Worm (Caenorhabditis elegans) whole organism, L3 larva: ENCODE data around the gene gnrr-3.

Experiments
- R02D3.7 ChIP-seq: fragments of 150-350 bp; optimal IDR thresholded peaks from 2 replicates; lab custom pipeline; 2014; ENCODE audit warnings: missing biosample characterization, missing genetic modification characterization
- ZK546.5 ChIP-seq: sonication (generic microtip); optimal IDR thresholded peaks from 2 replicates; lab custom pipeline; 2017; ENCODE audit warnings: missing biosample characterization, missing genetic modification characterization
- aly-2 ChIP-seq: fragments of 150-350 bp; optimal IDR thresholded peaks from 2 replicates; lab custom pipeline; 2014; ENCODE audit warnings: missing biosample characterization, missing genetic modification characterization
- ama-1 ChIP-seq: fragments of 150-350 bp; optimal IDR thresholded peaks from 2 replicates; lab custom pipeline; 2018
- ceh-16 ChIP-seq: sonication (generic microtip); optimal IDR thresholded peaks from 2 replicates; lab custom pipeline; 2017; ENCODE audit warnings: missing biosample characterization, missing genetic modification characterization
- ceh-28 ChIP-seq: fragments of 150-350 bp; optimal IDR thresholded peaks from 2 replicates; lab custom pipeline; 2014; ENCODE audit warnings: missing biosample characterization, missing genetic modification reagents, missing genetic modification characterization
- ceh-9 ChIP-seq: sonication (generic microtip); optimal IDR thresholded peaks from 2 replicates; lab custom pipeline; 2018; ENCODE audit warnings: missing biosample characterization, missing genetic modification characterization
- daf-12 ChIP-seq: fragments of 150-350 bp; optimal IDR thresholded peaks from 2 replicates; lab custom pipeline; 2014; ENCODE audit warnings: missing biosample characterization, missing genetic modification reagents, missing genetic modification characterization
- egl-27 ChIP-seq: sonication (generic microtip); optimal IDR thresholded peaks from 4 replicates; lab custom pipeline; 2017; ENCODE audit warnings: missing biosample characterization, missing genetic modification reagents, missing genetic modification characterization
- egl-5 ChIP-seq: fragments of 150-350 bp; optimal IDR thresholded peaks from 2 replicates; lab custom pipeline; 2017; ENCODE audit warnings: missing biosample characterization, missing genetic modification reagents, missing genetic modification characterization, inconsistent platforms
- elt-1 ChIP-seq: fragments of 150-350 bp; optimal IDR thresholded peaks from 2 replicates; lab custom pipeline; 2014; ENCODE audit warnings: missing biosample characterization, missing genetic modification characterization
- elt-2 ChIP-seq: sonication (generic microtip); optimal IDR thresholded peaks from 2 replicates; lab custom pipeline; 2016; ENCODE audit warnings: missing genetic modification reagents, mild to moderate bottlenecking, missing genetic modification characterization, missing compliant biosample characterization
- elt-3 ChIP-seq, 3 experiments: fragments of 150-350 bp in 1 of 3; sonication (generic microtip) in 2 of 3; optimal IDR thresholded peaks; 2 replicates in 2 of 3; 4 replicates in 1 of 3; lab custom pipeline; 2014 to 2017; ENCODE audit warnings: missing biosample characterization in 3 of 3, missing genetic modification characterization in 3 of 3
- eor-1 ChIP-seq, 2 experiments: fragments of 150-350 bp; optimal IDR thresholded peaks; 2 replicates each; lab custom pipeline; 2014 to 2018; ENCODE audit warnings: missing biosample characterization in 2 of 2, missing genetic modification characterization in 2 of 2
- fkh-10 ChIP-seq: sonication (generic microtip); optimal IDR thresholded peaks from 2 replicates; lab custom pipeline; 2017; ENCODE audit warnings: missing biosample characterization, missing genetic modification reagents, missing genetic modification characterization
- fkh-2 ChIP-seq: fragments of 150-350 bp; optimal IDR thresholded peaks from 2 replicates; lab custom pipeline; 2014; ENCODE audit warnings: missing biosample characterization, missing genetic modification reagents, missing genetic modification characterization
- fos-1 ChIP-seq: fragments of 150-350 bp; optimal IDR thresholded peaks from 2 replicates; lab custom pipeline; 2014; ENCODE audit warnings: missing biosample characterization, missing genetic modification characterization
- hmg-11 ChIP-seq: sonication (generic microtip); optimal IDR thresholded peaks from 2 replicates; lab custom pipeline; 2016; ENCODE audit warnings: missing genetic modification characterization, missing compliant biosample characterization
- jun-1 ChIP-seq: fragments of 150-350 bp; optimal IDR thresholded peaks from 2 replicates; lab custom pipeline; 2014; ENCODE audit warnings: missing biosample characterization, missing genetic modification reagents, missing genetic modification characterization
- lin-15B ChIP-seq: fragments of 150-350 bp; optimal IDR thresholded peaks from 2 replicates; lab custom pipeline; 2014; ENCODE audit warnings: missing biosample characterization, missing genetic modification characterization
- lin-39 ChIP-seq: fragments of 150-350 bp; optimal IDR thresholded peaks from 2 replicates; lab custom pipeline; 2018; ENCODE audit warnings: missing biosample characterization, missing genetic modification reagents, missing genetic modification characterization
- lsy-12 ChIP-seq: sonication (generic microtip); optimal IDR thresholded peaks from 2 replicates; lab custom pipeline; 2016; ENCODE audit warnings: mild to moderate bottlenecking, missing genetic modification characterization, missing compliant biosample characterization
- mdl-1 ChIP-seq: fragments of 150-350 bp; optimal IDR thresholded peaks from 2 replicates; lab custom pipeline; 2014; ENCODE audit warnings: missing biosample characterization, missing genetic modification characterization
- mml-1 ChIP-seq: fragments of 150-350 bp; sonication (generic microtip); optimal IDR thresholded peaks from 3 replicates; lab custom pipeline; 2014; ENCODE audit warnings: missing biosample characterization, missing genetic modification characterization
- nfya-1 ChIP-seq: sonication (generic microtip); optimal IDR thresholded peaks from 2 replicates; lab custom pipeline; 2017; ENCODE audit warnings: missing genetic modification characterization, mild to moderate bottlenecking, missing compliant biosample characterization, antibody characterized with exemption, moderate library complexity; ENCODE audit not compliant: insufficient read depth
- nhr-11 ChIP-seq: fragments of 150-350 bp; optimal IDR thresholded peaks from 2 replicates; lab custom pipeline; 2014; ENCODE audit warnings: missing biosample characterization, missing genetic modification characterization
- nhr-12 ChIP-seq: fragments of 150-350 bp; optimal IDR thresholded peaks from 2 replicates; lab custom pipeline; 2014; ENCODE audit warnings: missing biosample characterization, missing genetic modification characterization
- nhr-23 ChIP-seq: fragments of 150-350 bp; optimal IDR thresholded peaks from 2 replicates; lab custom pipeline; 2014; ENCODE audit warnings: missing biosample characterization, missing genetic modification reagents, missing genetic modification characterization
- nhr-25 ChIP-seq: sonication (generic microtip); optimal IDR thresholded peaks from 2 replicates; lab custom pipeline; 2017; ENCODE audit warnings: missing biosample characterization, missing genetic modification characterization
- nhr-43 ChIP-seq: sonication (generic microtip); optimal IDR thresholded peaks from 2 replicates; lab custom pipeline; 2016; ENCODE audit warnings: mild to moderate bottlenecking, missing genetic modification characterization, missing compliant biosample characterization; ENCODE audit not compliant: poor library complexity, severe bottlenecking
- nhr-67 ChIP-seq: fragments of 150-350 bp; optimal IDR thresholded peaks from 2 replicates; lab custom pipeline; 2014; ENCODE audit warnings: missing biosample characterization, missing genetic modification characterization
- nhr-76 ChIP-seq: fragments of 150-350 bp; sonication (generic microtip); optimal IDR thresholded peaks from 5 replicates; lab custom pipeline; 2014; ENCODE audit warnings: missing biosample characterization, missing genetic modification characterization
- nhr-77 ChIP-seq: fragments of 150-350 bp; optimal IDR thresholded peaks from 2 replicates; lab custom pipeline; 2014; ENCODE audit warnings: missing biosample characterization, missing genetic modification characterization
- pha-4 ChIP-seq: fragments of 150-350 bp; optimal IDR thresholded peaks from 2 replicates; lab custom pipeline; 2014; ENCODE audit warnings: missing biosample characterization, missing genetic modification reagents, missing genetic modification characterization
- pqm-1 ChIP-seq: fragments of 150-350 bp; optimal IDR thresholded peaks from 2 replicates; lab custom pipeline; 2017; ENCODE audit warnings: missing biosample characterization, missing genetic modification characterization, inconsistent platforms
- sea-2 ChIP-seq: fragments of 150-350 bp; sonication (generic microtip); optimal IDR thresholded peaks from 4 replicates; lab custom pipeline; 2014; ENCODE audit warnings: missing biosample characterization, missing genetic modification reagents, missing genetic modification characterization
- skn-1 ChIP-seq: fragments of 150-350 bp; optimal IDR thresholded peaks from 2 replicates; lab custom pipeline; 2014; ENCODE audit warnings: missing biosample characterization, missing genetic modification characterization
- snpc-4 ChIP-seq: fragments of 150-350 bp; optimal IDR thresholded peaks from 2 replicates; lab custom pipeline; 2014; ENCODE audit warnings: missing biosample characterization, missing genetic modification characterization
- tbx-2 ChIP-seq: sonication (generic microtip); optimal IDR thresholded peaks from 2 replicates; lab custom pipeline; 2016; ENCODE audit warnings: mild to moderate bottlenecking, missing genetic modification characterization, missing compliant biosample characterization
- unc-39 ChIP-seq: sonication (generic microtip); optimal IDR thresholded peaks from 4 replicates; lab custom pipeline; 2017; ENCODE audit warnings: missing biosample characterization, missing genetic modification characterization
- unc-62 ChIP-seq: fragments of 150-350 bp; sonication (generic microtip); optimal IDR thresholded peaks from 4 replicates; lab custom pipeline; 2014; ENCODE audit warnings: missing biosample characterization, missing genetic modification reagents, missing genetic modification characterization
- zag-1 ChIP-seq: fragments of 150-350 bp; optimal IDR thresholded peaks from 2 replicates; lab custom pipeline; 2014; ENCODE audit warnings: missing biosample characterization, missing genetic modification characterization
- ztf-11 ChIP-seq: fragments of 150-350 bp; optimal IDR thresholded peaks from 2 replicates; lab custom pipeline; 2014; ENCODE audit warnings: missing biosample characterization, missing genetic modification characterization
- ztf-4 ChIP-seq: fragments of 150-350 bp; optimal IDR thresholded peaks from 2 replicates; lab custom pipeline; 2014; ENCODE audit warnings: missing biosample characterization, missing genetic modification characterization

gnrr-3 gene

ce11 chrX:10026347-10026746 lies 22.9 kb upstream of the gnrr-3 start:
- TF ChIP-seq elt-2 (tag; lab: Kevin White, UChicago) (peak; percentile 4), ztf-4 (tag; lab: Kevin White, UChicago) (no peak), ceh-28 (tag; lab: Kevin White, UChicago) (peak; percentile 67), lin-15B (tag; lab: Kevin White, UChicago) (no peak), nhr-23 (tag; lab: Kevin White, UChicago) (peak; percentile 54), unc-39 (tag; lab: Kevin White, UChicago) (no peak), elt-3 (tag; optimal IDR thresholded peaks at IDR 0.05; lab: Kevin White, UChicago) (no peak), egl-5 (tag; lab: Kevin White, UChicago) (peak; percentile 45), lsy-12 (tag; lab: Kevin White, UChicago) (peak; percentile 48), skn-1 (tag; lab: Kevin White, UChicago) (no peak), hmg-11 (tag; lab: Kevin White, UChicago) (peak; percentile 49), elt-1 (tag; lab: Kevin White, UChicago) (peak; percentile 22), mdl-1 (tag; lab: Kevin White, UChicago) (no peak), zag-1 (tag; lab: Kevin White, UChicago) (no peak), pqm-1 (tag; lab: Kevin White, UChicago) (no peak), fkh-2 (no peak), ztf-11 (tag; lab: Kevin White, UChicago) (no peak), aly-2 (no peak), R02D3.7 (tag; lab: Kevin White, UChicago) (no peak), nhr-12 (no peak), unc-62 (GFP tag; lab: Kevin White, UChicago) (no peak), snpc-4 (tag; lab: Kevin White, UChicago) (peak; percentile 48), ama-1 (lab: Kevin White, UChicago) (no peak), mml-1 (tag; lab: Kevin White, UChicago) (no peak), pha-4 (tag; lab: Kevin White, UChicago) (peak; percentile 79), nhr-76 (no peak), ceh-16 (no peak), fos-1 (tag; lab: Kevin White, UChicago) (no peak), egl-27 (tag; lab: Kevin White, UChicago) (peak; percentile 9), tbx-2 (no peak), nhr-43 (tag; lab: Kevin White, UChicago) (no peak), daf-12 (tag; lab: Kevin White, UChicago) (no peak), jun-1 (tag; lab: Kevin White, UChicago) (no peak), eor-1 (tag; optimal IDR thresholded peaks at IDR 0.05; lab: Kevin White, UChicago) (no peak), nfya-1 (tag; lab: Kevin White, UChicago) (peak; percentile 60), lin-39 (tag; lab: Kevin White, UChicago) (peak; percentile 49), nhr-77 (tag; lab: Kevin White, UChicago) (no peak), ZK546.5 (tag; lab: Kevin White, UChicago) (no peak), ceh-9 (no peak), nhr-25 (tag; lab: Kevin White, UChicago) (peak; percentile 30), nhr-11 (tag; lab: Kevin White, UChicago) (no peak)

ce11 chrX:10027556-10027955 lies 21.7 kb upstream of the gnrr-3 start, which contains the start of gene mkk-4:
Gene mkk-4, plus strand, starts transcription at chrX:10027856.
- TF ChIP-seq mdl-1 (tag; lab: Kevin White, UChicago) = no peak
- no peak for TF ChIP-seq lin-39 (tag; lab: Kevin White, UChicago)
- TF ChIP-seq R02D3.7 (tag; lab: Kevin White, UChicago) = no peak
- TF ChIP-seq aly-2 = no peak
- TF ChIP-seq hmg-11 (tag; lab: Kevin White, UChicago) = no peak
- no peak for TF ChIP-seq fkh-10
- no peak for TF ChIP-seq ama-1 (lab: Kevin White, UChicago)
- TF ChIP-seq sea-2 (GFP tag; lab: Kevin White, UChicago) = no peak
- no peak for TF ChIP-seq jun-1 (tag; lab: Kevin White, UChicago)
- TF ChIP-seq nhr-12 = no peak
- TF ChIP-seq pqm-1 (tag; lab: Kevin White, UChicago) = no peak
- no peak for TF ChIP-seq tbx-2
- TF ChIP-seq nhr-67 (tag; lab: Kevin White, UChicago) = no peak
- TF ChIP-seq snpc-4 (tag; lab: Kevin White, UChicago) = no peak
